Worm (Caenorhabditis elegans): Measurements from ENCODE around the gene C02E7.6.

- TF ChIP-seq nhr-90 (tag; optimal IDR thresholded peaks at IDR 0.05) (no peak), ceh-58 (GFP tag; IDR thresholded peaks at IDR 0.05) (no peak), bed-2 (GFP tag; IDR thresholded peaks at IDR 0.05) (no peak), ztf-25 (GFP tag; IDR thresholded peaks at IDR 0.05) (no peak), unc-62 (GFP tag; optimal IDR thresholded peaks at IDR 0.05) (no peak), pha-4 (tag; optimal IDR thresholded peaks at IDR 0.05) (no peak), tbp1 (GFP tag; optimal IDR thresholded peaks at IDR 0.05) (no peak), Y53G8AR.9 (GFP tag; conservative IDR thresholded peaks at IDR 0.05) (no peak), nhr-80 (tag; optimal IDR thresholded peaks at IDR 0.05) (no peak), rpc-1 (optimal IDR thresholded peaks at IDR 0.05) (no peak), rpc-1 (tag; optimal IDR thresholded peaks at IDR 0.05) (no peak)
Observed at ce11 chrV:4885372-4885771, 33.6 kb upstream of the C02E7.6 start, which contains the start of gene T19H12.3.

Data from whole organism, young adult.